Worm (Caenorhabditis elegans) whole organism, midembryonic: Measurements from ENCODE around the gene glt-5.

Experiments
- T22C8.4 ChIP-seq: fragments of 200-800 bp; sonication (Bioruptor generic); IDR thresholded peaks from 2 replicates; pipeline ENCODE4 v1.3.6; 2022; ENCODE audit warnings: missing genetic modification characterization, missing compliant biosample characterization
- cog-1 ChIP-seq: sonication (generic microtip); optimal IDR thresholded peaks from 2 replicates; lab custom pipeline; 2016; ENCODE audit warnings: missing genetic modification characterization, missing compliant biosample characterization
- flt-1 ChIP-seq: fragments of 200-800 bp; sonication (Bioruptor generic); IDR thresholded peaks from 2 replicates; pipeline ENCODE4 v1.3.6; 2022; ENCODE audit warnings: missing genetic modification characterization, missing compliant biosample characterization
- klf-2 ChIP-seq: fragments of 200-800 bp; sonication (Bioruptor generic); conservative IDR thresholded peaks from 2 replicates; pipeline ENCODE4 v1.3.6; 2022; ENCODE audit warnings: missing genetic modification reagents, missing genetic modification characterization, missing compliant biosample characterization
- med-1 ChIP-seq: sonication (generic microtip); optimal IDR thresholded peaks from 2 replicates; lab custom pipeline; 2017; ENCODE audit warnings: missing genetic modification characterization, mild to moderate bottlenecking, missing compliant biosample characterization, antibody characterized with exemption, missing genetic modification reagents; ENCODE audit not compliant: insufficient read depth
- ztf-29 ChIP-seq: fragments of 200-800 bp; sonication (Bioruptor generic); IDR thresholded peaks from 2 replicates; pipeline ENCODE4 v1.3.6; 2022; ENCODE audit warnings: missing genetic modification reagents, missing genetic modification characterization, missing compliant biosample characterization

- no peak for TF ChIP-seq cog-1
- TF ChIP-seq T22C8.4 (GFP tag; lab: Robert Waterston, UW), result no peak
- no peak for TF ChIP-seq klf-2
- TF ChIP-seq med-1, result no peak
- TF ChIP-seq flt-1, result no peak
- no peak for TF ChIP-seq ztf-29 (GFP tag; lab: Robert Waterston, UW)
Observed at ce11 chrII:9725056-9725455, 16.4 kb upstream of the glt-5 start.
